1 fruit fly cellular context compared by ENCODE assay signal in genomic region chrX:17107401-17107916, dm6.
TF ChIP-seq lines count a peak whose summit lies in the region.

Gene CG5004 (plus strand): TSS chrX:17107582.

TF ChIP-seq in whole organism, embryonic, 481 proteins besides CTCF, POLR2A, EP300 and RAD21 (continued from another document):
- TF ChIP-seq Dref (GFP tag; IDR thresholded peaks at IDR 0.05; lab: Robert Waterston, UW) (peak; percentile 61), CG8290 (GFP tag; optimal IDR thresholded peaks at IDR 0.05; lab: Kevin White, UChicago) (peak; percentile 38), CG8290 (tag; optimal IDR thresholded peaks at IDR 0.05; lab: Kevin White, UChicago) (peak in 1 of 2 experiments; percentile 64), CG4707 (GFP tag; optimal IDR thresholded peaks at IDR 0.05; lab: Kevin White, UChicago) (no peak), bab2 (GFP tag; optimal IDR thresholded peaks at IDR 0.05; lab: Kevin White, UChicago) (no peak), CG3163 (GFP tag; optimal IDR thresholded peaks at IDR 0.05; lab: Kevin White, UChicago) (peak; percentile 21), CG3407 (GFP tag; optimal IDR thresholded peaks at IDR 0.05; lab: Kevin White, UChicago) (no peak), gcm (GFP tag; optimal IDR thresholded peaks at IDR 0.05; lab: Kevin White, UChicago) (no peak), Sry-β (GFP tag; optimal IDR thresholded peaks at IDR 0.05; lab: Kevin White, UChicago) (no peak), ftz-f1 (GFP tag; optimal IDR thresholded peaks at IDR 0.05; lab: Kevin White, UChicago) (peak; percentile 39)
